Fruit fly (Drosophila melanogaster) Kc167 (cell line): Measurements from ENCODE around the gene BomBc3.

ENCODE experiments used
- insv ChIP-seq: fragments of >200 bp; optimal IDR thresholded peaks from 3 replicates; lab custom pipeline; 2018; ENCODE audit warnings: missing external identifiers
- psq ChIP-seq: fragments of >200 bp; optimal IDR thresholded peaks from 2 replicates; lab custom pipeline; 2017; ENCODE audit warnings: missing external identifiers

DNA sequence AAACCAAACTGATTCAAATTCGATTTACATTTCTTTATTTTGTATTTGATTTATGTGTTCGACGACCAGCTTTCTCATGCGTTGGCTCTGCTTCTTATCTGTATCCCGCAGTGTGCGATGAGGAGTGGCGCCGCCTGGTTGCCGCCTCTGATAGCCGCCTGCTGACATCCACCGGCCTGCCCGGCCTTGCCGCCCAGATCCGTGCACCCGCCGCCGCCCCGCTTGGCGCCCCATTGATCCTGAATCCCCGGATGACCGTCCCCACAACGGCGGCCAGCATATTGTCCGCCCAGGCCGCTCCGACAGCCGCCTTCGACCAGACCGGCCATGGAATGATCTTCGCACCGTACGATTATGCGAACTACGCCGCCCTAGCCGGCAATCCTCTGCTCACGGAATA lies 15.2 kb upstream of the BomBc3 start:
- TF ChIP-seq insv (lab: Kevin White, UChicago) = no peak
- TF ChIP-seq psq (lab: Kevin White, UChicago) = no peak
